Fruit fly (Drosophila melanogaster) whole organism, embryonic: ENCODE results near the gene CG9133.

Experiments
- CG1024 ChIP-seq: fragments of 200-800 bp; sonication (Bioruptor generic); IDR thresholded peaks from 2 replicates; pipeline ENCODE4 v1.3.6; 2022; ENCODE audit warnings: missing biosample characterization, missing genetic modification characterization
- CG10321 ChIP-seq: fragments of 200-800 bp; sonication (Bioruptor generic); IDR thresholded peaks from 2 replicates; pipeline ENCODE4 v1.3.6; 2022; ENCODE audit warnings: missing biosample characterization, missing genetic modification characterization
- CG10462 ChIP-seq: fragments of 200-800 bp; sonication (Bioruptor generic); optimal IDR thresholded peaks from 2 replicates; lab custom pipeline; 2016; ENCODE audit warnings: missing biosample characterization, missing genetic modification characterization
- CG11093 ChIP-seq: fragments of 200-800 bp; sonication (Bioruptor generic); IDR thresholded peaks from 3 replicates; pipeline ENCODE4 v1.3.6; 2022; ENCODE audit warnings: missing biosample characterization, missing genetic modification characterization
- CG11247 ChIP-seq: fragments of 200-800 bp; sonication (Bioruptor generic); IDR thresholded peaks from 2 replicates; pipeline ENCODE4 v1.3.6; 2022; ENCODE audit warnings: missing biosample characterization, missing genetic modification characterization
- CG14441 ChIP-seq: fragments of 200-800 bp; sonication (Bioruptor generic); IDR thresholded peaks from 2 replicates; pipeline ENCODE4 v1.3.6; 2022; ENCODE audit warnings: missing biosample characterization, missing genetic modification characterization
- CG16815 ChIP-seq: fragments of 200-800 bp; sonication (Bioruptor generic); optimal IDR thresholded peaks from 3 replicates; lab custom pipeline; 2017; ENCODE audit warnings: missing biosample characterization, mild to moderate bottlenecking, missing genetic modification characterization
- CG17361 ChIP-seq: fragments of 200-800 bp; sonication (Bioruptor generic); IDR thresholded peaks from 3 replicates; pipeline ENCODE4 v1.3.6; 2022; ENCODE audit warnings: missing biosample characterization, missing genetic modification characterization
- CG1792 ChIP-seq: fragments of 200-800 bp; sonication (Bioruptor generic); optimal IDR thresholded peaks from 2 replicates; lab custom pipeline; 2016; ENCODE audit warnings: missing biosample characterization, missing genetic modification characterization
- CG18619 ChIP-seq: fragments of 200-800 bp; sonication (Bioruptor generic); optimal IDR thresholded peaks from 3 replicates; lab custom pipeline; 2017; ENCODE audit warnings: missing biosample characterization, mild to moderate bottlenecking, missing genetic modification characterization
- CG18764 ChIP-seq: fragments of 200-800 bp; sonication (Bioruptor generic); optimal IDR thresholded peaks from 3 replicates; lab custom pipeline; 2016; ENCODE audit warnings: missing biosample characterization, missing genetic modification characterization
- CG2678 ChIP-seq: fragments of 200-800 bp; sonication (Bioruptor generic); optimal IDR thresholded peaks from 3 replicates; lab custom pipeline; 2019; ENCODE audit warnings: missing biosample characterization, mild to moderate bottlenecking, missing genetic modification characterization, moderate library complexity
- CG30403 ChIP-seq: fragments of 200-800 bp; sonication (Bioruptor generic); optimal IDR thresholded peaks from 3 replicates; lab custom pipeline; 2016; ENCODE audit warnings: missing biosample characterization, missing genetic modification characterization
- CG30431 ChIP-seq: fragments of 200-800 bp; sonication (Bioruptor generic); optimal IDR thresholded peaks from 2 replicates; lab custom pipeline; 2017; ENCODE audit warnings: missing biosample characterization, missing genetic modification characterization
- CG31365 ChIP-seq: fragments of 200-800 bp; sonication (Bioruptor generic); optimal IDR thresholded peaks from 2 replicates; lab custom pipeline; 2018; ENCODE audit warnings: missing biosample characterization, mild to moderate bottlenecking, missing genetic modification characterization
- CG3407 ChIP-seq: fragments of 200-800 bp; sonication (Bioruptor generic); optimal IDR thresholded peaks from 2 replicates; lab custom pipeline; 2018; ENCODE audit warnings: missing biosample characterization, mild to moderate bottlenecking, missing genetic modification characterization
- CG34422 ChIP-seq: fragments of 200-800 bp; sonication (Bioruptor generic); IDR thresholded peaks from 3 replicates; pipeline ENCODE4 v1.3.6; 2022; ENCODE audit warnings: missing biosample characterization, missing genetic modification characterization
- CG3838 ChIP-seq: fragments of 200-800 bp; sonication (Bioruptor generic); optimal IDR thresholded peaks from 3 replicates; lab custom pipeline; 2016; ENCODE audit warnings: missing biosample characterization, missing genetic modification characterization
- CG3847 ChIP-seq: fragments of 200-800 bp; sonication (Bioruptor generic); IDR thresholded peaks from 2 replicates; pipeline ENCODE4 v1.3.6; 2022; ENCODE audit warnings: missing biosample characterization, missing genetic modification characterization
- CG43689 ChIP-seq: fragments of 200-800 bp; sonication (Bioruptor generic); IDR thresholded peaks from 2 replicates; pipeline ENCODE4 v1.3.6; 2022; ENCODE audit warnings: missing biosample characterization, missing genetic modification characterization
- CG4424 ChIP-seq: fragments of 200-800 bp; sonication (Bioruptor generic); optimal IDR thresholded peaks from 3 replicates; lab custom pipeline; 2016; ENCODE audit warnings: missing biosample characterization, missing genetic modification characterization
- CG4820 ChIP-seq: fragments of 200-800 bp; sonication (Bioruptor generic); optimal IDR thresholded peaks from 3 replicates; lab custom pipeline; 2016; ENCODE audit warnings: missing biosample characterization, missing genetic modification characterization
- CG5180 ChIP-seq: fragments of 200-800 bp; sonication (Bioruptor generic); optimal IDR thresholded peaks from 3 replicates; lab custom pipeline; 2017; ENCODE audit warnings: missing biosample characterization, missing genetic modification characterization, mild to moderate bottlenecking, moderate library complexity, missing genetic modification reagents
- CG6683 ChIP-seq: fragments of 200-800 bp; sonication (Bioruptor generic); optimal IDR thresholded peaks from 2 replicates; lab custom pipeline; 2017; ENCODE audit warnings: missing biosample characterization, mild to moderate bottlenecking, missing genetic modification characterization, missing genetic modification reagents
- CG6765 ChIP-seq: fragments of 200-800 bp; sonication (Bioruptor generic); optimal IDR thresholded peaks from 3 replicates; lab custom pipeline; 2017; ENCODE audit warnings: missing biosample characterization, mild to moderate bottlenecking, missing genetic modification characterization
- CG7786 ChIP-seq: fragments of 200-800 bp; sonication (Bioruptor generic); optimal IDR thresholded peaks from 2 replicates; lab custom pipeline; 2016; ENCODE audit warnings: missing biosample characterization, missing genetic modification characterization
- CG9215 ChIP-seq: fragments of 200-800 bp; sonication (Bioruptor generic); IDR thresholded peaks from 2 replicates; pipeline ENCODE4 v1.3.6; 2022; ENCODE audit warnings: missing biosample characterization, missing genetic modification characterization
- CG9437 ChIP-seq: fragments of 200-800 bp; sonication (Bioruptor generic); optimal IDR thresholded peaks from 2 replicates; lab custom pipeline; 2018; ENCODE audit warnings: missing biosample characterization, mild to moderate bottlenecking, missing genetic modification characterization
- Camta ChIP-seq: fragments of 200-800 bp; sonication (Bioruptor generic); optimal IDR thresholded peaks from 2 replicates; lab custom pipeline; 2016; ENCODE audit warnings: missing biosample characterization, missing genetic modification characterization
- Chrac-16 ChIP-seq: fragments of 200-800 bp; sonication (Bioruptor generic); optimal IDR thresholded peaks from 3 replicates; lab custom pipeline; 2016; ENCODE audit warnings: missing biosample characterization, missing genetic modification characterization
- CrebB ChIP-seq: fragments of 200-800 bp; sonication (Bioruptor generic); optimal IDR thresholded peaks from 3 replicates; lab custom pipeline; 2018; ENCODE audit warnings: missing biosample characterization, mild to moderate bottlenecking, missing genetic modification characterization
- Dad ChIP-seq: fragments of 200-800 bp; sonication (Bioruptor generic); optimal IDR thresholded peaks from 3 replicates; lab custom pipeline; 2016; ENCODE audit warnings: missing biosample characterization, missing genetic modification characterization
- Dbx ChIP-seq: fragments of 200-800 bp; sonication (Bioruptor generic); IDR thresholded peaks from 3 replicates; pipeline ENCODE4 v1.3.6; 2022; ENCODE audit warnings: missing biosample characterization, missing genetic modification characterization
- Eip74EF ChIP-seq, 2 experiments: fragments of 200-800 bp in 1 of 2; fragments of >200 bp in 1 of 2; sonication (Bioruptor generic) in 1 of 2; optimal IDR thresholded peaks; 2 replicates each; lab custom pipeline; 2017 to 2019; ENCODE audit warnings: missing biosample characterization in 2 of 2, missing genetic modification characterization in 2 of 2, mild to moderate bottlenecking in 1 of 2, moderate library complexity in 1 of 2
- H2.0 ChIP-seq: fragments of 200-800 bp; sonication (Bioruptor generic); IDR thresholded peaks from 2 replicates; pipeline ENCODE4 v1.3.6; 2022; ENCODE audit warnings: missing biosample characterization, missing genetic modification characterization
- HmgD ChIP-seq: fragments of 200-800 bp; sonication (Bioruptor generic); optimal IDR thresholded peaks from 3 replicates; lab custom pipeline; 2016; ENCODE audit warnings: missing biosample characterization, missing genetic modification characterization
- Myb ChIP-seq: fragments of 200-800 bp; sonication (Bioruptor generic); optimal IDR thresholded peaks from 2 replicates; lab custom pipeline; 2016; ENCODE audit warnings: missing biosample characterization, missing genetic modification characterization
- Rx ChIP-seq: fragments of 200-800 bp; sonication (Bioruptor generic); IDR thresholded peaks from 2 replicates; pipeline ENCODE4 v1.3.6; 2022; ENCODE audit warnings: missing biosample characterization, missing genetic modification characterization
- Sox102F ChIP-seq: fragments of 200-800 bp; sonication (Bioruptor generic); optimal IDR thresholded peaks from 2 replicates; lab custom pipeline; 2018; ENCODE audit warnings: missing biosample characterization, mild to moderate bottlenecking, missing genetic modification characterization, moderate library complexity
- Ssrp ChIP-seq: fragments of 200-800 bp; sonication (Bioruptor generic); optimal IDR thresholded peaks from 2 replicates; lab custom pipeline; 2018; ENCODE audit warnings: missing biosample characterization, mild to moderate bottlenecking, missing genetic modification characterization, moderate library complexity
- fru ChIP-seq: fragments of >200 bp; optimal IDR thresholded peaks from 2 replicates; lab custom pipeline; 2017
- fu2 ChIP-seq: fragments of 200-800 bp; sonication (Bioruptor generic); optimal IDR thresholded peaks from 2 replicates; lab custom pipeline; 2016; ENCODE audit warnings: missing biosample characterization, missing genetic modification characterization
- grau ChIP-seq: fragments of 200-800 bp; optimal IDR thresholded peaks from 3 replicates; lab custom pipeline; 2019; ENCODE audit warnings: missing biosample characterization, mild to moderate bottlenecking, missing genetic modification characterization, moderate library complexity
- her ChIP-seq: fragments of 200-800 bp; sonication (Bioruptor generic); optimal IDR thresholded peaks from 2 replicates; lab custom pipeline; 2016; ENCODE audit warnings: missing biosample characterization, missing genetic modification characterization
- insv ChIP-seq, 2 experiments: fragments of 200-800 bp; sonication (Bioruptor generic); optimal IDR thresholded peaks; 3 replicates each; lab custom pipeline; 2016 to 2018; ENCODE audit warnings: missing biosample characterization in 2 of 2, missing genetic modification characterization in 2 of 2
- kah ChIP-seq: fragments of 200-800 bp; sonication (Bioruptor generic); optimal IDR thresholded peaks from 2 replicates; lab custom pipeline; 2018; ENCODE audit warnings: missing biosample characterization, mild to moderate bottlenecking, missing genetic modification characterization
- lab ChIP-seq: fragments of 200-800 bp; sonication (Bioruptor generic); optimal IDR thresholded peaks from 3 replicates; lab custom pipeline; 2017; ENCODE audit warnings: missing biosample characterization, missing genetic modification characterization, mild to moderate bottlenecking, moderate library complexity, missing genetic modification reagents
- lilli ChIP-seq: fragments of 200-800 bp; sonication (Bioruptor generic); optimal IDR thresholded peaks from 3 replicates; lab custom pipeline; 2016; ENCODE audit warnings: missing biosample characterization, missing genetic modification characterization
- lola ChIP-seq, 3 experiments: fragments of >200 bp in 2 of 3; fragments of 200-800 bp in 1 of 3; sonication (Bioruptor generic) in 1 of 3; optimal IDR thresholded peaks; 2 replicates each; lab custom pipeline; 2017 to 2019; ENCODE audit warnings: missing biosample characterization in 3 of 3, missing genetic modification characterization in 3 of 3, mild to moderate bottlenecking in 1 of 3, moderate library complexity in 1 of 3
- mld ChIP-seq: fragments of 200-800 bp; sonication (Bioruptor generic); IDR thresholded peaks from 3 replicates; pipeline ENCODE4 v1.3.6; 2022; ENCODE audit warnings: missing biosample characterization, missing genetic modification characterization; ENCODE audit not compliant: partially characterized antibody
- prd ChIP-seq, 3 experiments: fragments of >200 bp in 2 of 3; fragments of 200-800 bp in 1 of 3; sonication (Bioruptor generic) in 1 of 3; optimal IDR thresholded peaks in 2 of 3; IDR thresholded peaks in 1 of 3; 2 replicates in 2 of 3; 3 replicates in 1 of 3; pipeline versions ENCODE4 v1.3.6 to Lab custom; 2017 to 2022; ENCODE audit warnings: missing biosample characterization in 1 of 3, missing genetic modification characterization in 1 of 3
- zfh1 ChIP-seq: fragments of 200-800 bp; sonication (Bioruptor generic); IDR thresholded peaks from 3 replicates; pipeline ENCODE4 v1.3.6; 2022; ENCODE audit warnings: missing biosample characterization, missing genetic modification characterization

CG9133 gene

DNA sequence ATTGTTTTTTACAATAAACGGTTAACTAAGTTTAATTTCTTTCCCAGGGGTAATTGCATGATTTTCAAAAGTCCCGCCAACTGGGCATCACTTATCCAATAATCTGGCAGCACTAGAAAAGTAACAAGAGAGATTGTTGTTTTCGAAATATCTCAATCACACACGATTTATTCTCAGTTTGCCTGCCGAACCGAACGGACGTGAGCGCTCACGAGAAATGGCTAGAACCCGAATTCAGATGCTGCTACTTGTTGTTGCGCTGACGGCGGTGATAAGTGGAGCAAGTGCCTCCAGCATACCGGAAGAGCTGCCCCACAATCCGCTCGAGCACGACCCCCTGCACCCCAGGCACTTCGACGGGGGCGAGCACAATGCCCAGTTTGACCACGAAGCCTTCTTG is 46.7 kb downstream of the CG9133 start, which contains the start of gene scf (continued):
- TF ChIP-seq CG3838 (GFP tag; lab: Kevin White, UChicago) (no peak), CG5180 (GFP tag; lab: Kevin White, UChicago) (no peak), grau (tag; lab: Kevin White, UChicago) (peak; percentile 28), CG11093 (no peak), insv (GFP tag; optimal IDR thresholded peaks at IDR 0.05; lab: Kevin White, UChicago) (peak in 1 of 2 experiments; percentile 20), CG18619 (GFP tag; lab: Kevin White, UChicago) (no peak), Eip74EF (GFP tag; optimal IDR thresholded peaks at IDR 0.05; lab: Kevin White, UChicago) (no peak), zfh1 (GFP tag; lab: Robert Waterston, UW) (no peak), Camta (GFP tag; lab: Kevin White, UChicago) (no peak), CG4424 (no peak), lilli (GFP tag; lab: Kevin White, UChicago) (no peak), Dad (GFP tag; lab: Kevin White, UChicago) (no peak), CG30403 (GFP tag; lab: Kevin White, UChicago) (no peak), CG16815 (GFP tag; lab: Kevin White, UChicago) (no peak), CG6765 (no peak), fu2 (no peak), CG1024 (GFP tag; lab: Robert Waterston, UW) (no peak), Sox102F (no peak), kah (peak; percentile 54), CrebB (tag; lab: Kevin White, UChicago) (no peak), CG10462 (GFP tag; lab: Kevin White, UChicago) (no peak), Chrac-16 (no peak), CG6683 (GFP tag; lab: Kevin White, UChicago) (no peak), Myb (GFP tag; lab: Kevin White, UChicago) (peak; percentile 20), CG30431 (no peak), fru (no peak), CG3847 (peak; percentile 48), her (GFP tag; lab: Kevin White, UChicago) (no peak), CG2678 (no peak), lola (GFP tag; optimal IDR thresholded peaks at IDR 0.05; lab: Kevin White, UChicago) (no peak), CG9437 (GFP tag; lab: Kevin White, UChicago) (no peak), CG9215 (GFP tag; lab: Robert Waterston, UW) (no peak), CG34422 (GFP tag; lab: Robert Waterston, UW) (peak; percentile 73; the same call in 2 of the 3 replicates), CG31365 (tag; lab: Kevin White, UChicago) (no peak), CG1792 (GFP tag; lab: Kevin White, UChicago) (no peak), prd (optimal IDR thresholded peaks at IDR 0.05; lab: Kevin White, UChicago) (no peak), prd (GFP tag; IDR thresholded peaks at IDR 0.05; lab: Robert Waterston, UW) (0 out of 3 replicates have a peak, but pooled peaks have one; percentile 32), H2.0 (no peak), HmgD (GFP tag; lab: Kevin White, UChicago) (no peak), CG11247 (GFP tag; lab: Robert Waterston, UW) (0 out of 2 replicates have a peak, but pooled peaks have one; percentile 15), lab (GFP tag; lab: Kevin White, UChicago) (no peak), Ssrp (tag; lab: Kevin White, UChicago) (no peak), CG10321 (GFP tag; lab: Robert Waterston, UW) (no peak), CG43689 (GFP tag; lab: Robert Waterston, UW) (no peak), CG18764 (GFP tag; lab: Kevin White, UChicago) (no peak), CG3407 (no peak), CG7786 (no peak), CG4820 (GFP tag; lab: Kevin White, UChicago) (no peak), Dbx (GFP tag; lab: Robert Waterston, UW) (no peak), Rx (GFP tag; lab: Robert Waterston, UW) (no peak), CG14441 (GFP tag; lab: Robert Waterston, UW) (no peak), CG17361 (no peak), mld (GFP tag; lab: Robert Waterston, UW) (no peak)
